Fruit fly (Drosophila melanogaster) whole organism, wandering third instar larva: Measurements from ENCODE around the gene comm2.

Experiments used
- Abd-B ChIP-seq: fragments of >200 bp; optimal IDR thresholded peaks from 2 replicates; lab custom pipeline; 2017; ENCODE audit warnings: missing biosample characterization, missing genetic modification characterization
- CG32264 ChIP-seq: fragments of 200-800 bp; sonication (Bioruptor generic); optimal IDR thresholded peaks from 2 replicates; lab custom pipeline; 2016; ENCODE audit warnings: missing biosample characterization, missing genetic modification characterization
- CG9705 ChIP-seq: fragments of 200-800 bp; sonication (Bioruptor generic); optimal IDR thresholded peaks from 2 replicates; lab custom pipeline; 2018; ENCODE audit warnings: missing biosample characterization, mild to moderate bottlenecking, missing genetic modification characterization
- CrebA ChIP-seq: fragments of 200-800 bp; sonication (Bioruptor generic); optimal IDR thresholded peaks from 2 replicates; lab custom pipeline; 2016; ENCODE audit warnings: missing biosample characterization, mild to moderate bottlenecking, missing genetic modification characterization, borderline replicate concordance
- Dfd ChIP-seq: fragments of >200 bp; optimal IDR thresholded peaks from 2 replicates; lab custom pipeline; 2017; ENCODE audit warnings: missing biosample characterization, missing genetic modification characterization
- Dif ChIP-seq: fragments of 200-275, 200-300 bp; sonication (Bioruptor generic); optimal IDR thresholded peaks from 2 replicates; lab custom pipeline; 2018; ENCODE audit warnings: missing biosample characterization, missing genetic modification characterization; ENCODE audit not compliant: partially characterized antibody
- GATAd ChIP-seq: sonication (Bioruptor generic); optimal IDR thresholded peaks from 2 replicates; lab custom pipeline; 2016; ENCODE audit warnings: missing biosample characterization, missing genetic modification characterization
- HLH106 ChIP-seq: fragments of 200-800 bp; optimal IDR thresholded peaks from 3 replicates; lab custom pipeline; 2019; ENCODE audit warnings: missing biosample characterization, mild to moderate bottlenecking, missing genetic modification characterization, moderate library complexity
- Hnf4 ChIP-seq: fragments of 200-800 bp; sonication (Bioruptor generic); optimal IDR thresholded peaks from 2 replicates; lab custom pipeline; 2016; ENCODE audit warnings: missing biosample characterization, mild to moderate bottlenecking, missing genetic modification characterization
- Hr78 ChIP-seq: fragments of >200 bp; optimal IDR thresholded peaks from 2 replicates; lab custom pipeline; 2017; ENCODE audit warnings: missing biosample characterization, missing genetic modification characterization
- Hr83 ChIP-seq: fragments of 200-300 bp; sonication (Bioruptor generic); optimal IDR thresholded peaks from 2 replicates; lab custom pipeline; 2016; ENCODE audit warnings: missing biosample characterization, mild to moderate bottlenecking, missing genetic modification characterization, moderate library complexity; ENCODE audit not compliant: poor library complexity, severe bottlenecking
- Jra ChIP-seq: sonication (Bioruptor generic); optimal IDR thresholded peaks from 2 replicates; lab custom pipeline; 2016; ENCODE audit warnings: missing biosample characterization, missing genetic modification characterization
- Myc ChIP-seq: fragments of >200 bp; optimal IDR thresholded peaks from 2 replicates; lab custom pipeline; 2017
- N ChIP-seq: fragments of >200 bp; optimal IDR thresholded peaks from 2 replicates; lab custom pipeline; 2018; ENCODE audit warnings: missing biosample characterization, missing external identifiers, missing genetic modification characterization
- Vsx2 ChIP-seq: fragments of 200-300, 225-300 bp; sonication (Bioruptor generic); optimal IDR thresholded peaks from 2 replicates; lab custom pipeline; 2018; ENCODE audit warnings: missing biosample characterization, missing genetic modification characterization; ENCODE audit not compliant: partially characterized antibody
- br ChIP-seq: fragments of 200-800 bp; sonication (Bioruptor generic); optimal IDR thresholded peaks from 2 replicates; lab custom pipeline; 2016; ENCODE audit warnings: missing biosample characterization, missing genetic modification characterization
- brk ChIP-seq: fragments of 200-800 bp; sonication (Bioruptor generic); optimal IDR thresholded peaks from 2 replicates; lab custom pipeline; 2016; ENCODE audit warnings: missing biosample characterization, mild to moderate bottlenecking, missing genetic modification characterization
- dl ChIP-seq, 2 experiments: fragments of 175-275, 200-275 bp in 1 of 2; fragments of 200-275 bp in 1 of 2; sonication (Bioruptor generic); optimal IDR thresholded peaks; lab custom pipeline; 2018; ENCODE audit warnings: mild to moderate bottlenecking in 2 of 2, missing biosample characterization in 2 of 2, missing genetic modification characterization in 2 of 2, moderate library complexity in 2 of 2; ENCODE audit not compliant: partially characterized antibody in 2 of 2, insufficient read depth in 1 of 2
- dmrt93B ChIP-seq: fragments of 200-800 bp; sonication (Bioruptor generic); optimal IDR thresholded peaks from 2 replicates; lab custom pipeline; 2018; ENCODE audit warnings: missing biosample characterization, mild to moderate bottlenecking, missing genetic modification characterization
- dsf ChIP-seq: sonication (Bioruptor generic); optimal IDR thresholded peaks from 2 replicates; lab custom pipeline; 2016; ENCODE audit warnings: missing biosample characterization, missing genetic modification characterization, borderline replicate concordance
- ey ChIP-seq: fragments of 200-800 bp; sonication (Bioruptor generic); optimal IDR thresholded peaks from 2 replicates; lab custom pipeline; 2016; ENCODE audit warnings: missing biosample characterization, missing genetic modification characterization
- foxo ChIP-seq, 2 experiments: fragments of 200-800 bp; sonication (Bioruptor generic); optimal IDR thresholded peaks; 2 replicates in 1 of 2; 3 replicates in 1 of 2; lab custom pipeline; 2016 to 2017; ENCODE audit warnings: missing biosample characterization in 2 of 2, missing genetic modification characterization in 2 of 2
- h ChIP-seq: fragments of 200-800 bp; sonication (Bioruptor generic); optimal IDR thresholded peaks from 3 replicates; lab custom pipeline; 2016; ENCODE audit warnings: missing biosample characterization, mild to moderate bottlenecking, missing genetic modification characterization
- lola ChIP-seq: fragments of >200 bp; optimal IDR thresholded peaks from 2 replicates; lab custom pipeline; 2017; ENCODE audit warnings: missing biosample characterization, missing genetic modification characterization
- psq ChIP-seq: fragments of 200-800 bp; sonication (Bioruptor generic); optimal IDR thresholded peaks from 3 replicates; lab custom pipeline; 2017; ENCODE audit warnings: missing biosample characterization, mild to moderate bottlenecking, missing genetic modification characterization, moderate library complexity
- rgr ChIP-seq: fragments of 200-800 bp; sonication (Bioruptor generic); optimal IDR thresholded peaks from 3 replicates; lab custom pipeline; 2016; ENCODE audit warnings: missing biosample characterization, mild to moderate bottlenecking, missing genetic modification characterization
- tai ChIP-seq: sonication (Bioruptor generic); optimal IDR thresholded peaks from 2 replicates; lab custom pipeline; 2016; ENCODE audit warnings: missing biosample characterization, missing genetic modification characterization
- usp ChIP-seq: fragments of >200 bp; optimal IDR thresholded peaks from 2 replicates; lab custom pipeline; 2017; ENCODE audit warnings: missing biosample characterization, missing genetic modification characterization
- woc ChIP-seq: sonication (Bioruptor generic); optimal IDR thresholded peaks from 2 replicates; lab custom pipeline; 2016; ENCODE audit warnings: missing biosample characterization, mild to moderate bottlenecking, missing genetic modification characterization

Gene comm2

DNA sequence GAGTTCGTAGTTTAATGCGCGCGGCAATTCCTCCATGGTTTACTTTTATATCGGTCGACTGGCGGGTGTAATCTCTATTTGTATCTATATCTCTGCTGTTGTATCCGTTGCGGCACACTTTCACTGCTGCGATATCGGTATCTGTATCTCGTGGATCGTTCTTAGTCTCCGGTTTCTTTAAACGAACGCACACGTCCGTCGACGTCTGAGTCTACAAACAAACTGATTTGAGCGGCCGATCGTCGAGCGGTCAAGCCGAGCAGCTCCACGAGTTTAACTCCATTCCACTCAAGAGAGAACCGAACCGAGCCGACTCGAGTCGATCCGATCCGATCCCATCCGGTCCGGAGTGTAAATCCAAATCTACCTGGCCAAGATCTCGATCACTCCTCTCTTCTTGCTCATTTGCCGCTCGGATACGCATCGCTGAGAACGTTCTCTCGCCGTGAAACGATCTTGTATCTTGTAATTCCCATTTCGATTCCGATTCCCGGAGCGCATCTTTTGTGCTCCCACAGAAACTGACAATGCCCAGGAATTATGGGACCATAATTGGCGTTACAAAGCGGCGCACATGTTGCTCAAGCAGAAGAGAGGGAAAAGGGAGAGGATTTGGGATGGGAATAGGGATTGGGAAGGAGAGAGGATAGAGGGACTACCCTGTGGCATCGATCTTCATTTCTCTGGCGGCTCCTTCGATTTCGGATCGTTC, at the start of gene comm2:
Gene comm2 (minus strand): TSS at position 225 of the 712 bp plus-strand sequence.
- TF ChIP-seq h (GFP tag; lab: Kevin White, UChicago): peak; percentile 51
- TF ChIP-seq Dif (GFP tag; lab: Kevin White, UChicago): peak; percentile 69
- no peak for TF ChIP-seq psq (GFP tag; lab: Kevin White, UChicago)
- no peak for TF ChIP-seq Hr78 (GFP tag; lab: Kevin White, UChicago)
- TF ChIP-seq ey (GFP tag; lab: Kevin White, UChicago): no peak
- no peak for TF ChIP-seq brk
- peak; percentile 39 for TF ChIP-seq Vsx2 (GFP tag; lab: Kevin White, UChicago)
- TF ChIP-seq dl (GFP tag; optimal IDR thresholded peaks at IDR 0.05; lab: Kevin White, UChicago; ENCODE audit: insufficient read depth in 1 of 2, partially characterized antibody in 2 of 2): peak; percentile 68 to 69
- no peak for TF ChIP-seq usp (GFP tag; lab: Kevin White, UChicago)
- TF ChIP-seq Hnf4 (GFP tag; lab: Kevin White, UChicago): peak; percentile 6
- TF ChIP-seq Hr83 (GFP tag; lab: Kevin White, UChicago): peak; percentile 36
- TF ChIP-seq CG32264: no peak

DNA sequence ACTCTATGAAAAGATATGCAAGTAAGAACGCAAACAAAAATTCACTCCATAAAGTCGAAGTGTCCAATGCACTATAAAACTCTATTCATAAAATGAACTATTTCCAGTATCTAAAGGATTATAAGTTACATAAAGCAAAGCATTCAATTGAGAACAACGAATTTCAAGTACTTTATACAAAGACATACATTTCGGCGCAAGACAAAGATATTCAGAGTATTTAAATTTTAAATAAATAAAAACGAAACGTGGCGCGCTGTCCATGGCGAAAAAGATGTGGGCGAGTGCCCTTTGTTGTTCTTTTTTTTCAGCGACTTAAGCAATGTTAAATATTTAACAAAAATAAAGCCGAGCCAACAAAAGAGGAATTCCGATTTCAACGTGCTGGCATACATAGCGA, 49.6 kb upstream of the comm2 start:
- TF ChIP-seq woc (GFP tag; lab: Kevin White, UChicago) (no peak), dl (GFP tag; optimal IDR thresholded peaks at IDR 0.05; lab: Kevin White, UChicago; ENCODE audit: insufficient read depth in 1 of 2, partially characterized antibody in 2 of 2) (no peak), Abd-B (GFP tag; lab: Kevin White, UChicago) (no peak), ey (GFP tag; lab: Kevin White, UChicago) (no peak), Dfd (no peak)
- TF ChIP-seq, all 38 proteins: peak for 0

DNA sequence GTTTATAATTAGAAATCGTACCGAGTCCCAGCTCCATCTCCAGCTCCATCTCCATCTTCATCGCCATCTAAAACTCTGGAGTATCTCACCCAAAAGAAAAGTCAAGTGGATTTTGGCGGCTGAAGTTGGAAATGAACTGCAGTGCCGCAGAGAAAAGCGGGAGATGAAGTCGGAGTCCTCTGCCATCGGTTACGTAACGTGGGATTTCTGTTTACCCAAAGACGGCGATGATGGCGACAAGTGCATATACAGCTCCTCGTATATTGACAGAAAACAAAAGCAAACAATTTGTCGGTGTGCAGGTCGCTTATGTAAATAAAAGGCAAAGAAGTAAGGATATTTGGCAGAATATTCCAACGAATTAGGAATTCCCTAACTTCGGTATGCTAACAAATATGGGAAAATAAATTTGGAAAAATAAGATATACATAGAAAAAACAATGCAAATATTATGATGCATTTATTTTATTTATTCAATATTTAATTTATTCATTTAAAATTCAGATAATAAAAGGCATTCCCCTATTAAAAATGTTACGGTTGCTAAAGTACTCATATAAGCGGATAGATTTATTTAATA, 48.8 kb upstream of the comm2 start:
- TF ChIP-seq Myc (lab: Kevin White, UChicago) (no peak), foxo (GFP tag; optimal IDR thresholded peaks at IDR 0.05; lab: Kevin White, UChicago) (no peak), usp (GFP tag; lab: Kevin White, UChicago) (no peak), Vsx2 (GFP tag; lab: Kevin White, UChicago) (no peak), tai (GFP tag; lab: Kevin White, UChicago) (no peak), dmrt93B (GFP tag; lab: Kevin White, UChicago) (no peak), dsf (GFP tag; lab: Kevin White, UChicago) (no peak), Dfd (no peak), Hr83 (GFP tag; lab: Kevin White, UChicago) (no peak), GATAd (GFP tag; lab: Kevin White, UChicago) (no peak)

DNA sequence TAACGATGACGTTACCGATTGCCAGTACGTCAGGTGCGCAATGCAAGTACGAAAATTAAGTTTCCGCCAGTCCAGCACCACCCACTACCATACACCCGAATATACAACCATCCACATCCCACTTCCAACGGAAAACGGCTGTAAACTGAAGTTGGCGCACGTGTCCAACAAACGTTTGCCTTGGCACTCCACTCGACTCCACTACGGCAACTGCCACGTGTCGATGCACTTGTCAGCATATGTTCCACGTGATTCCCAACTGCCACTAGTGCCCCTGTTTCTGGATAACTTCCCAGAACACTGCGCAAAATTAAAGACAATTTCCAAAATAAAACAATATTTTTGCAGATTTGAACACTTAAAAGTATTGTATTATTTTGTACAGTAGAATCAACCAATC, 46.6 kb upstream of the comm2 start:
- TF ChIP-seq ey (GFP tag; lab: Kevin White, UChicago): no peak
- TF ChIP-seq N: no peak
- TF ChIP-seq Jra (GFP tag; lab: Kevin White, UChicago): no peak
- no peak for TF ChIP-seq Abd-B (GFP tag; lab: Kevin White, UChicago)
- TF ChIP-seq lola: no peak
- TF ChIP-seq Hr83 (GFP tag; lab: Kevin White, UChicago): no peak
- no peak for TF ChIP-seq dl (GFP tag; optimal IDR thresholded peaks at IDR 0.05; lab: Kevin White, UChicago; ENCODE audit: insufficient read depth in 1 of 2, partially characterized antibody in 2 of 2)
- TF ChIP-seq Dif (GFP tag; lab: Kevin White, UChicago): no peak
- no peak for TF ChIP-seq HLH106 (tag; lab: Kevin White, UChicago)
- TF ChIP-seq rgr (GFP tag; lab: Kevin White, UChicago): no peak
- no peak for TF ChIP-seq woc (GFP tag; lab: Kevin White, UChicago)
- TF ChIP-seq CrebA (GFP tag; lab: Kevin White, UChicago): no peak
- TF ChIP-seq br (GFP tag; lab: Kevin White, UChicago): no peak
- no peak for TF ChIP-seq dmrt93B (GFP tag; lab: Kevin White, UChicago)
- no peak for TF ChIP-seq Vsx2 (GFP tag; lab: Kevin White, UChicago)
- TF ChIP-seq CG9705 (GFP tag; lab: Kevin White, UChicago): no peak
- TF ChIP-seq, all 38 proteins: peak for 0
